Fruit fly (Drosophila melanogaster): ENCODE results near the gene Apc.

Apc gene

DNA sequence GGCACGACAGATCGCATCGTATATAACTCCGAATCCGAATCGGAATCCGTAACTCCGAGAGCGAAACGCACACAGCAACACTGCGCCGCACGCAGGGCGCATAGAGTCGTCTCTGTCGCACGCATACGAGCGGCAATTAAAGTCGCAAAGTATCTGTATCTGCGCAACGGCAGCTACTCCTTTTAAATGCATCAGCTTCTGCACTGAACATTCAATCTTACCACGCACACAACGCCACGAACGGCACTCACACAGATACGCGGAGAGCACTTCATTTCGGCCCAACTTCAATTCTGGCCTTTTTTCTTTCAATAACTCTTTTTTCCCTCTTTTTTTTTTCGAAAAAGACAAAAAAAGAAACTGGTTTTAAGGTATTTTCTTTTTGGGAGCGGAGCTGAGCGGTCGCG, 13.7 kb upstream of the Apc start (continued):
- no peak for TF ChIP-seq sima (GFP tag; optimal IDR thresholded peaks at IDR 0.05)
- no peak for TF ChIP-seq gfzf (GFP tag; optimal IDR thresholded peaks at IDR 0.05)
- TF ChIP-seq CG6689 (GFP tag; IDR thresholded peaks at IDR 0.05) = no peak
- peak; percentile 18; the same call in 1 of the 2 replicates for TF ChIP-seq chm (GFP tag; IDR thresholded peaks at IDR 0.05)
- no peak for TF ChIP-seq unpg (GFP tag; optimal IDR thresholded peaks at IDR 0.05)
- no peak for TF ChIP-seq Max (GFP tag; optimal IDR thresholded peaks at IDR 0.05)
- TF ChIP-seq CG2116 (GFP tag; optimal IDR thresholded peaks at IDR 0.05) = peak; percentile 26
- no peak for TF ChIP-seq CG9437 (GFP tag; optimal IDR thresholded peaks at IDR 0.05)
- no peak for TF ChIP-seq sob (GFP tag; IDR thresholded peaks at IDR 0.05)
- no peak for TF ChIP-seq Sry-δ (GFP tag; optimal IDR thresholded peaks at IDR 0.05)
- no peak for TF ChIP-seq CG17385 (GFP tag; optimal IDR thresholded peaks at IDR 0.05)
- no peak for TF ChIP-seq CkIIα-i1 (GFP tag; IDR thresholded peaks at IDR 0.05)
- no peak for TF ChIP-seq CG18262 (tag; optimal IDR thresholded peaks at IDR 0.05)
- no peak for TF ChIP-seq Optix (GFP tag; IDR thresholded peaks at IDR 0.05)
- no peak for TF ChIP-seq CG8944 (GFP tag; optimal IDR thresholded peaks at IDR 0.05)
- TF ChIP-seq dmrt11E (tag; optimal IDR thresholded peaks at IDR 0.05) = no peak
- no peak for TF ChIP-seq CG1647 (GFP tag; optimal IDR thresholded peaks at IDR 0.05)
- no peak for TF ChIP-seq CG17328 (GFP tag; IDR thresholded peaks at IDR 0.05)
- TF ChIP-seq CG7963 (GFP tag; IDR thresholded peaks at IDR 0.05; ENCODE audit: partially characterized antibody) = no peak
- TF ChIP-seq CG7745 (tag; optimal IDR thresholded peaks at IDR 0.05) = no peak
- no peak for TF ChIP-seq da (GFP tag; optimal IDR thresholded peaks at IDR 0.05)
- TF ChIP-seq CG5180 (GFP tag; optimal IDR thresholded peaks at IDR 0.05) = no peak
- TF ChIP-seq CG11085 (GFP tag; IDR thresholded peaks at IDR 0.05) = no peak
- no peak for TF ChIP-seq CG18476 (GFP tag; optimal IDR thresholded peaks at IDR 0.05)
- peak; percentile 16; the same call in 1 of the 3 replicates for TF ChIP-seq ci (GFP tag; IDR thresholded peaks at IDR 0.05)
- no peak for TF ChIP-seq peb (GFP tag; IDR thresholded peaks at IDR 0.05)
- TF ChIP-seq Atf3 (GFP tag; optimal IDR thresholded peaks at IDR 0.05) = no peak
- no peak for TF ChIP-seq ssp (GFP tag; IDR thresholded peaks at IDR 0.05)
- no peak for TF ChIP-seq pnt (GFP tag; optimal IDR thresholded peaks at IDR 0.05)
- TF ChIP-seq emc (GFP tag; optimal IDR thresholded peaks at IDR 0.05) = no peak
- TF ChIP-seq cas (GFP tag; IDR thresholded peaks at IDR 0.05) = no peak
- TF ChIP-seq Drgx (GFP tag; IDR thresholded peaks at IDR 0.05) = peak; percentile 78
- no peak for TF ChIP-seq Ets65A (GFP tag)
- TF ChIP-seq CG15073 (GFP tag; optimal IDR thresholded peaks at IDR 0.05) = no peak
- TF ChIP-seq HLH3B (GFP tag; IDR thresholded peaks at IDR 0.05) = no peak
- no peak for TF ChIP-seq bowl (GFP tag; IDR thresholded peaks at IDR 0.05)
- no peak for TF ChIP-seq Dfd (GFP tag; optimal IDR thresholded peaks at IDR 0.05)
- TF ChIP-seq CG11695 (GFP tag; IDR thresholded peaks at IDR 0.05) = no peak
- peak; percentile 50 for TF ChIP-seq CG8478 (optimal IDR thresholded peaks at IDR 0.05)
- TF ChIP-seq NC2β (GFP tag; optimal IDR thresholded peaks at IDR 0.05) = no peak
- TF ChIP-seq CG31224 (GFP tag; IDR thresholded peaks at IDR 0.05) = no peak
- TF ChIP-seq corto (GFP tag; optimal IDR thresholded peaks at IDR 0.05) = peak; percentile 68
- no peak for TF ChIP-seq CG8765 (GFP tag; IDR thresholded peaks at IDR 0.05)
- no peak for TF ChIP-seq PHDP (tag; optimal IDR thresholded peaks at IDR 0.05)
- TF ChIP-seq Deaf1 (tag; optimal IDR thresholded peaks at IDR 0.05) = peak; percentile 69
- TF ChIP-seq Ets97D (GFP tag; optimal IDR thresholded peaks at IDR 0.05) = no peak
- no peak for TF ChIP-seq CG31388 (GFP tag; optimal IDR thresholded peaks at IDR 0.05)
- TF ChIP-seq ase (GFP tag; IDR thresholded peaks at IDR 0.05) = no peak
- no peak for TF ChIP-seq fru (optimal IDR thresholded peaks at IDR 0.05)
- no peak for TF ChIP-seq CG14441 (GFP tag; IDR thresholded peaks at IDR 0.05)
- TF ChIP-seq so (GFP tag; IDR thresholded peaks at IDR 0.05) = no peak
- no peak for TF ChIP-seq tll (GFP tag; optimal IDR thresholded peaks at IDR 0.05)
- no peak for TF ChIP-seq D (optimal IDR thresholded peaks at IDR 0.05)
- no peak for TF ChIP-seq D (GFP tag; optimal IDR thresholded peaks at IDR 0.05)
